Worm (Caenorhabditis elegans) whole organism, early embryonic: ENCODE data around the gene B0432.9.

ENCODE experiments used
- B0310.2 ChIP-seq: sonication (generic microtip); optimal IDR thresholded peaks from 2 replicates; lab custom pipeline; 2016; ENCODE audit warnings: mild to moderate bottlenecking, missing genetic modification characterization, missing compliant biosample characterization
- F13C5.2 ChIP-seq: sonication (generic microtip); optimal IDR thresholded peaks from 2 replicates; lab custom pipeline; 2017; ENCODE audit warnings: mild to moderate bottlenecking, missing genetic modification characterization, inconsistent platforms, missing compliant biosample characterization
- aly-1 ChIP-seq: sonication (generic microtip); optimal IDR thresholded peaks from 2 replicates; lab custom pipeline; 2016; ENCODE audit warnings: missing genetic modification characterization, missing compliant biosample characterization
- ama-1 ChIP-seq: fragments of 150-350 bp; optimal IDR thresholded peaks from 2 replicates; lab custom pipeline; 2014
- ceh-13 ChIP-seq: fragments of 200-800 bp; sonication (Bioruptor generic); optimal IDR thresholded peaks from 2 replicates; lab custom pipeline; 2018; ENCODE audit warnings: mild to moderate bottlenecking, missing genetic modification characterization, missing compliant biosample characterization
- ceh-36 ChIP-seq: sonication (generic microtip); optimal IDR thresholded peaks from 2 replicates; lab custom pipeline; 2016; ENCODE audit warnings: missing genetic modification characterization, inconsistent platforms, missing compliant biosample characterization
- ets-7 ChIP-seq: sonication (generic microtip); optimal IDR thresholded peaks from 2 replicates; lab custom pipeline; 2016; ENCODE audit warnings: missing genotype, missing genetic modification characterization, missing compliant biosample characterization
- flt-1 ChIP-seq: fragments of 200-800 bp; sonication (Bioruptor generic); IDR thresholded peaks from 2 replicates; pipeline ENCODE4 v1.3.6; 2022; ENCODE audit warnings: missing genetic modification characterization, missing compliant biosample characterization
- hmbx-1 ChIP-seq: sonication (generic microtip); optimal IDR thresholded peaks from 2 replicates; lab custom pipeline; 2016; ENCODE audit warnings: mild to moderate bottlenecking, missing genetic modification characterization, missing compliant biosample characterization
- hmg-4 ChIP-seq: fragments of 200-800 bp; sonication (Bioruptor generic); optimal IDR thresholded peaks from 2 replicates; lab custom pipeline; 2018; ENCODE audit warnings: mild to moderate bottlenecking, missing genetic modification characterization, missing compliant biosample characterization
- hnd-1 ChIP-seq: sonication (generic microtip); optimal IDR thresholded peaks from 2 replicates; lab custom pipeline; 2016; ENCODE audit warnings: missing genetic modification characterization, missing compliant biosample characterization
- pes-1 ChIP-seq: fragments of 200-800 bp; sonication (Bioruptor generic); IDR thresholded peaks from 2 replicates; pipeline ENCODE4 v1.3.6; 2022; ENCODE audit warnings: missing genetic modification reagents, missing genetic modification characterization, missing compliant biosample characterization
- scrt-1 ChIP-seq: fragments of 200-800 bp; sonication (Bioruptor generic); IDR thresholded peaks from 2 replicates; pipeline ENCODE4 v1.3.6; 2022; ENCODE audit warnings: missing genetic modification characterization, missing compliant biosample characterization
- sea-1 ChIP-seq: fragments of 200-800 bp; sonication (Bioruptor generic); conservative IDR thresholded peaks from 2 replicates; pipeline ENCODE4 v1.3.6; 2022; ENCODE audit warnings: missing genetic modification characterization, missing compliant biosample characterization
- tbx-11 ChIP-seq: fragments of 200-800 bp; sonication (Bioruptor generic); IDR thresholded peaks from 2 replicates; pipeline ENCODE4 v1.3.6; 2022; ENCODE audit warnings: missing genetic modification characterization, missing compliant biosample characterization
- tbx-37 ChIP-seq: fragments of 200-800 bp; sonication (Bioruptor generic); conservative IDR thresholded peaks from 2 replicates; pipeline ENCODE4 v1.3.6; 2022; ENCODE audit warnings: missing genetic modification reagents, missing genetic modification characterization, missing compliant biosample characterization
- tra-4 ChIP-seq: sonication (generic microtip); optimal IDR thresholded peaks from 2 replicates; lab custom pipeline; 2017; ENCODE audit warnings: missing genetic modification characterization, missing compliant biosample characterization

Gene B0432.9

ce11 chrII:278636-279035, 4.9 kb downstream of the B0432.9 start, which contains the start of gene B0432.8:
Gene B0432.8 (minus strand): TSS chrII:278736.
- no peak for TF ChIP-seq flt-1 (GFP tag; lab: Robert Waterston, UW)
- no peak for TF ChIP-seq hmg-4
- no peak for TF ChIP-seq ceh-36 (tag; lab: Kevin White, UChicago)
- TF ChIP-seq ets-7 (tag; lab: Kevin White, UChicago) = no peak
- no peak for TF ChIP-seq tbx-11 (GFP tag; lab: Robert Waterston, UW)
- TF ChIP-seq tbx-37 (GFP tag; lab: Robert Waterston, UW) = no peak
- TF ChIP-seq ama-1 (lab: Kevin White, UChicago) = no peak

- TF ChIP-seq F13C5.2 = no peak
- no peak for TF ChIP-seq sea-1 (GFP tag; lab: Robert Waterston, UW)
- no peak for TF ChIP-seq hmg-4
- no peak for TF ChIP-seq hmbx-1 (tag; lab: Kevin White, UChicago)
- no peak for TF ChIP-seq tbx-37 (GFP tag; lab: Robert Waterston, UW)
- no peak for TF ChIP-seq hnd-1 (tag; lab: Kevin White, UChicago)
- no peak for TF ChIP-seq ceh-13 (GFP tag; lab: Kevin White, UChicago)
- TF ChIP-seq B0310.2 (tag; lab: Kevin White, UChicago) = no peak
- TF ChIP-seq flt-1 (GFP tag; lab: Robert Waterston, UW) = no peak
- TF ChIP-seq aly-1 = no peak
- no peak for TF ChIP-seq ets-7 (tag; lab: Kevin White, UChicago)
- TF ChIP-seq scrt-1 (GFP tag; lab: Robert Waterston, UW) = no peak
- TF ChIP-seq pes-1 (GFP tag; lab: Robert Waterston, UW) = no peak
Observed at ce11 chrII:273872-274271, 9.6 kb downstream of the B0432.9 start, which contains the start of gene B0432.7. Gene B0432.7 (minus strand): TSS chrII:273972.

ce11 chrII:264053-264452, 19.4 kb downstream of the B0432.9 start, which contains the start of gene B0432.14:
Gene B0432.14 (plus strand): TSS chrII:264353.
- TF ChIP-seq pes-1 (GFP tag; lab: Robert Waterston, UW) = no peak
- no peak for TF ChIP-seq ceh-36 (tag; lab: Kevin White, UChicago)
- TF ChIP-seq hmbx-1 (tag; lab: Kevin White, UChicago) = no peak
- TF ChIP-seq F13C5.2 = no peak
- no peak for TF ChIP-seq flt-1 (GFP tag; lab: Robert Waterston, UW)
- no peak for TF ChIP-seq ets-7 (tag; lab: Kevin White, UChicago)
- TF ChIP-seq scrt-1 (GFP tag; lab: Robert Waterston, UW) = no peak
- no peak for TF ChIP-seq tbx-37 (GFP tag; lab: Robert Waterston, UW)
- TF ChIP-seq sea-1 (GFP tag; lab: Robert Waterston, UW) = no peak
- TF ChIP-seq hmg-4 = no peak
- no peak for TF ChIP-seq tra-4
- no peak for TF ChIP-seq ceh-13 (GFP tag; lab: Kevin White, UChicago)
- no peak for TF ChIP-seq aly-1
- TF ChIP-seq tbx-11 (GFP tag; lab: Robert Waterston, UW) = no peak
- TF ChIP-seq hnd-1 (tag; lab: Kevin White, UChicago) = no peak
- no peak for TF ChIP-seq ama-1 (lab: Kevin White, UChicago)
- TF ChIP-seq B0310.2 (tag; lab: Kevin White, UChicago) = no peak

ce11 chrII:263563-263962, 19.9 kb downstream of the B0432.9 start, which contains the start of gene scc-2:
Gene scc-2 (minus strand): TSS chrII:263663.
- TF ChIP-seq aly-1 (no peak), hnd-1 (tag; lab: Kevin White, UChicago) (no peak), scrt-1 (GFP tag; lab: Robert Waterston, UW) (no peak), ama-1 (lab: Kevin White, UChicago) (no peak), tbx-11 (GFP tag; lab: Robert Waterston, UW) (no peak), tbx-37 (GFP tag; lab: Robert Waterston, UW) (no peak), ceh-36 (tag; lab: Kevin White, UChicago) (no peak), pes-1 (GFP tag; lab: Robert Waterston, UW) (no peak), B0310.2 (tag; lab: Kevin White, UChicago) (no peak), sea-1 (GFP tag; lab: Robert Waterston, UW) (no peak), flt-1 (GFP tag; lab: Robert Waterston, UW) (no peak), hmg-4 (no peak), hmbx-1 (tag; lab: Kevin White, UChicago) (no peak), tra-4 (no peak)

DNA sequence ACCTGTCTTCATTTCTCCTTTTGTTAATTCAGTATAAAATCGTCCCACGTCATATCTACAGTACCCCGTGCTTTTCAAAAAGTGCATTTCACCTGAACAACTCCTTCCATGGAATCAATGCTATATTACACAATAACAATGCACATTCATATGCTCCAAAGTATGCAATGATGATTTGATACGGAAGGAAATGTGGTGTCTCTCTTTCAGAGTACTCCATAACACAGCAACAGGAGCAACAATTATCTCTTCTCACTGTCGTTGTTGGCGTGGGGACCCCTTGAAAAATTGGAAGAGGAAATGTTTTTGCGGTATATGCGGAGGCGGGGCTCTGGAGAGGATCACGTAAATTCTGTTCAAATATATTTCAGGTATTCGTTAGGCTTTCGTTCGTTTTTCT, 26.0 kb downstream of the B0432.9 start, which contains the start of gene cat-2:
TSS of gene cat-2 (plus strand) at position 301 of the 400 bp plus-strand sequence.
- TF ChIP-seq flt-1 (GFP tag; lab: Robert Waterston, UW) (no peak), tbx-37 (GFP tag; lab: Robert Waterston, UW) (no peak), ama-1 (lab: Kevin White, UChicago) (no peak), scrt-1 (GFP tag; lab: Robert Waterston, UW) (no peak), hmg-4 (no peak), F13C5.2 (no peak), sea-1 (GFP tag; lab: Robert Waterston, UW) (no peak), ets-7 (tag; lab: Kevin White, UChicago) (no peak), aly-1 (no peak), hnd-1 (tag; lab: Kevin White, UChicago) (no peak), ceh-13 (GFP tag; lab: Kevin White, UChicago) (no peak), ceh-36 (tag; lab: Kevin White, UChicago) (no peak), B0310.2 (tag; lab: Kevin White, UChicago) (no peak), tra-4 (no peak), pes-1 (GFP tag; lab: Robert Waterston, UW) (no peak), hmbx-1 (tag; lab: Kevin White, UChicago) (no peak)

ce11 chrII:255124-255523, 28.4 kb downstream of the B0432.9 start:
- peak; percentile 96 for TF ChIP-seq F13C5.2
- peak; percentile 39 for TF ChIP-seq B0310.2 (tag; lab: Kevin White, UChicago)
- TF ChIP-seq hmbx-1 (tag; lab: Kevin White, UChicago) = peak; percentile 77
- no peak for TF ChIP-seq ama-1 (lab: Kevin White, UChicago)
- peak; percentile 73 for TF ChIP-seq aly-1
- peak; percentile 52 for TF ChIP-seq ets-7 (tag; lab: Kevin White, UChicago)
- peak; percentile 79 for TF ChIP-seq tbx-11 (GFP tag; lab: Robert Waterston, UW)
- peak; percentile 78 for TF ChIP-seq ceh-36 (tag; lab: Kevin White, UChicago)
- TF ChIP-seq scrt-1 (GFP tag; lab: Robert Waterston, UW) = peak; percentile 81
- no peak for TF ChIP-seq tra-4
- TF ChIP-seq tbx-37 (GFP tag; lab: Robert Waterston, UW) = peak; percentile 65; the same call in 1 of the 2 replicates
- TF ChIP-seq hnd-1 (tag; lab: Kevin White, UChicago) = peak; percentile 40
- TF ChIP-seq ceh-13 (GFP tag; lab: Kevin White, UChicago) = peak; percentile 33
- peak; percentile 61; the same call in 1 of the 2 replicates for TF ChIP-seq sea-1 (GFP tag; lab: Robert Waterston, UW)
- TF ChIP-seq pes-1 (GFP tag; lab: Robert Waterston, UW) = peak; percentile 80
- TF ChIP-seq hmg-4 = peak; percentile 84
- peak; percentile 77 for TF ChIP-seq flt-1 (GFP tag; lab: Robert Waterston, UW)
